Worm (Caenorhabditis elegans) whole organism, mixed stage, embryonic: ENCODE results near the gene F40G12.11.

Source experiments
- M03D4.4 ChIP-seq: sonication (generic microtip); optimal IDR thresholded peaks from 2 replicates; lab custom pipeline; 2017; ENCODE audit warnings: mild to moderate bottlenecking, missing genetic modification characterization, missing compliant biosample characterization
- blmp-1 ChIP-seq: fragments of 150-350 bp; optimal IDR thresholded peaks from 2 replicates; lab custom pipeline; 2014; ENCODE audit warnings: missing biosample characterization, missing genetic modification characterization
- ceh-39 ChIP-seq: fragments of 150-350 bp; optimal IDR thresholded peaks from 2 replicates; lab custom pipeline; 2014; ENCODE audit warnings: missing biosample characterization, missing genetic modification characterization
- ceh-83 ChIP-seq: fragments of 200-800 bp; sonication (Bioruptor generic); optimal IDR thresholded peaks from 2 replicates; lab custom pipeline; 2018; ENCODE audit warnings: mild to moderate bottlenecking, missing genetic modification characterization, missing compliant biosample characterization
- cnd-1 ChIP-seq: fragments of 200-800 bp; sonication (Bioruptor generic); optimal IDR thresholded peaks from 2 replicates; lab custom pipeline; 2018; ENCODE audit warnings: mild to moderate bottlenecking, missing genetic modification characterization, missing compliant biosample characterization
- drap-1 ChIP-seq: fragments of 200-800 bp; sonication (Bioruptor generic); optimal IDR thresholded peaks from 3 replicates; lab custom pipeline; 2018; ENCODE audit warnings: mild to moderate bottlenecking, missing genetic modification characterization, missing compliant biosample characterization
- elt-1 ChIP-seq: sonication (generic microtip); optimal IDR thresholded peaks from 2 replicates; lab custom pipeline; 2017; ENCODE audit warnings: missing genetic modification characterization, mild to moderate bottlenecking, missing compliant biosample characterization, antibody characterized with exemption, moderate library complexity, borderline replicate concordance; ENCODE audit not compliant: insufficient read depth
- elt-3 ChIP-seq: fragments of 150-350 bp; optimal IDR thresholded peaks from 2 replicates; lab custom pipeline; 2014; ENCODE audit warnings: missing biosample characterization, missing genetic modification characterization
- flh-1 ChIP-seq: fragments of 200-800 bp; sonication (Bioruptor generic); optimal IDR thresholded peaks from 2 replicates; lab custom pipeline; 2018; ENCODE audit warnings: mild to moderate bottlenecking, missing genetic modification characterization, moderate library complexity, missing compliant biosample characterization
- ham-2 ChIP-seq: fragments of 200-800 bp; sonication (Bioruptor generic); optimal IDR thresholded peaks from 2 replicates; lab custom pipeline; 2018; ENCODE audit warnings: mild to moderate bottlenecking, missing genetic modification characterization, missing compliant biosample characterization
- lin-13 ChIP-seq: fragments of 150-350 bp; optimal IDR thresholded peaks from 2 replicates; lab custom pipeline; 2014; ENCODE audit warnings: missing biosample characterization, missing genetic modification characterization
- lin-32 ChIP-seq: fragments of 200-800 bp; sonication (Bioruptor generic); optimal IDR thresholded peaks from 2 replicates; lab custom pipeline; 2018; ENCODE audit warnings: mild to moderate bottlenecking, missing genetic modification characterization, missing compliant biosample characterization
- lsy-2 ChIP-seq: fragments of 150-350 bp; optimal IDR thresholded peaks from 2 replicates; lab custom pipeline; 2014; ENCODE audit warnings: missing biosample characterization, missing genetic modification characterization
- mab-5 ChIP-seq: fragments of 150-350 bp; optimal IDR thresholded peaks from 2 replicates; lab custom pipeline; 2014; ENCODE audit warnings: missing biosample characterization, missing genetic modification characterization
- mep-1 ChIP-seq: fragments of 150-350 bp; optimal IDR thresholded peaks from 2 replicates; lab custom pipeline; 2017; ENCODE audit warnings: missing biosample characterization, missing genetic modification reagents, missing genetic modification characterization, inconsistent platforms
- mls-2 ChIP-seq: sonication (generic microtip); optimal IDR thresholded peaks from 2 replicates; lab custom pipeline; 2016; ENCODE audit warnings: mild to moderate bottlenecking, missing genetic modification characterization, moderate library complexity, missing compliant biosample characterization
- nhr-12 ChIP-seq: fragments of 150-350 bp; optimal IDR thresholded peaks from 2 replicates; lab custom pipeline; 2014; ENCODE audit warnings: missing biosample characterization, missing genetic modification characterization
- nhr-2 ChIP-seq: fragments of 150-350 bp; optimal IDR thresholded peaks from 2 replicates; lab custom pipeline; 2014; ENCODE audit warnings: missing biosample characterization, missing genetic modification characterization
- nhr-237 ChIP-seq: fragments of 150-350 bp; optimal IDR thresholded peaks from 2 replicates; lab custom pipeline; 2014; ENCODE audit warnings: missing biosample characterization, missing genetic modification characterization
- nhr-28 ChIP-seq: fragments of 150-350 bp; optimal IDR thresholded peaks from 2 replicates; lab custom pipeline; 2014; ENCODE audit warnings: missing biosample characterization, missing genetic modification characterization
- nhr-76 ChIP-seq: sonication (generic microtip); optimal IDR thresholded peaks from 2 replicates; lab custom pipeline; 2017; ENCODE audit warnings: missing biosample characterization, missing genetic modification characterization
- pha-4 ChIP-seq: fragments of 150-350 bp; optimal IDR thresholded peaks from 2 replicates; lab custom pipeline; 2018; ENCODE audit warnings: missing biosample characterization, missing genetic modification reagents, missing genetic modification characterization
- sem-2 ChIP-seq: fragments of 200-800 bp; sonication (Bioruptor generic); optimal IDR thresholded peaks from 2 replicates; lab custom pipeline; 2018; ENCODE audit warnings: mild to moderate bottlenecking, missing genetic modification characterization, missing compliant biosample characterization
- snpc-4 ChIP-seq: fragments of 150-350 bp; optimal IDR thresholded peaks from 2 replicates; lab custom pipeline; 2014; ENCODE audit warnings: missing biosample characterization, missing genetic modification characterization
- sptf-1 ChIP-seq: sonication (generic microtip); optimal IDR thresholded peaks from 2 replicates; lab custom pipeline; 2017; ENCODE audit warnings: mild to moderate bottlenecking, missing genetic modification characterization, moderate library complexity, missing compliant biosample characterization
- tbx-8 ChIP-seq: fragments of 200-800 bp; sonication (Bioruptor generic); optimal IDR thresholded peaks from 2 replicates; lab custom pipeline; 2018; ENCODE audit warnings: mild to moderate bottlenecking, missing genetic modification characterization, moderate library complexity, missing compliant biosample characterization
- unc-39 ChIP-seq: fragments of 150-350 bp; optimal IDR thresholded peaks from 2 replicates; lab custom pipeline; 2014; ENCODE audit warnings: missing biosample characterization, missing genetic modification characterization
- unc-62 ChIP-seq: fragments of 150-350 bp; optimal IDR thresholded peaks from 2 replicates; lab custom pipeline; 2014; ENCODE audit warnings: missing biosample characterization, missing genetic modification reagents, missing genetic modification characterization
- zip-8 ChIP-seq: fragments of 150-350 bp; optimal IDR thresholded peaks from 2 replicates; lab custom pipeline; 2014; ENCODE audit warnings: missing biosample characterization, missing genetic modification characterization

The F40G12.11 gene

DNA sequence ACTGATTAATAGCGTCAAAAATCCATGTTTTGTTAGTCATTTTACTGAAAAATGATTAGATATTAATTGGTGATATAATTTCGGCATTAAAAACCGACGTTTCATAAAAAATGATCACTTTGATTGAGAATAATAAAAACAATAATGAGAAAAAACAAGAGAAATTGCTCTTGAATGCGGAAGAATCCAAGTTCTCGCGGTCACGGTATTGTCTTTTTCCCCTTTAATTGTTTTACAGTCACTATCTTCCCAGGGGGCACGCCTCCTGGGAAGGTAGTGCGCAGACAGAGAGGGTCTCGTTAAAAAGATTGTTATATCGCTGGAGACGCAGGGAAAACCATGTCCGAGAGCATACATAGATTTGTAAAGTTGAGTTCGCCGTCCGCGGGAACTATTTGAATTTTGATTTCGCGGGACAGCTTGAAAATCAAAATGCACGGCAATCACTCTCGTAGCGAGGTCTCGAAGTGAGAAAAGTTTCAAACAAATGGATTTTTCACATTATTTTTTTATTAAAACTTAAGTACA is 7.8 kb downstream of the F40G12.11 start, which contains the start of gene F14D7.2:
Gene F14D7.2 (minus strand): TSS at position 51 of the 528 bp plus-strand sequence.
- TF ChIP-seq tbx-8 (GFP tag; lab: Kevin White, UChicago): no peak
- TF ChIP-seq ceh-39 (tag; lab: Kevin White, UChicago): no peak
- TF ChIP-seq nhr-12 (tag; lab: Kevin White, UChicago): no peak
- TF ChIP-seq lsy-2: no peak
- TF ChIP-seq lin-32 (GFP tag; lab: Kevin White, UChicago): no peak
- no peak for TF ChIP-seq nhr-237 (tag; lab: Kevin White, UChicago)
- TF ChIP-seq nhr-28 (tag; lab: Kevin White, UChicago): no peak
- no peak for TF ChIP-seq unc-39
- TF ChIP-seq mab-5 (tag; lab: Kevin White, UChicago): no peak
- no peak for TF ChIP-seq unc-62 (GFP tag; lab: Kevin White, UChicago)
- TF ChIP-seq lin-13 (tag; lab: Kevin White, UChicago): no peak
- no peak for TF ChIP-seq cnd-1 (tag; lab: Kevin White, UChicago)
- TF ChIP-seq mls-2 (tag; lab: Kevin White, UChicago): no peak
- no peak for TF ChIP-seq blmp-1 (tag; lab: Kevin White, UChicago)
- TF ChIP-seq nhr-2 (tag; lab: Kevin White, UChicago): no peak
- TF ChIP-seq drap-1: no peak
- no peak for TF ChIP-seq elt-3 (tag; lab: Kevin White, UChicago)

DNA sequence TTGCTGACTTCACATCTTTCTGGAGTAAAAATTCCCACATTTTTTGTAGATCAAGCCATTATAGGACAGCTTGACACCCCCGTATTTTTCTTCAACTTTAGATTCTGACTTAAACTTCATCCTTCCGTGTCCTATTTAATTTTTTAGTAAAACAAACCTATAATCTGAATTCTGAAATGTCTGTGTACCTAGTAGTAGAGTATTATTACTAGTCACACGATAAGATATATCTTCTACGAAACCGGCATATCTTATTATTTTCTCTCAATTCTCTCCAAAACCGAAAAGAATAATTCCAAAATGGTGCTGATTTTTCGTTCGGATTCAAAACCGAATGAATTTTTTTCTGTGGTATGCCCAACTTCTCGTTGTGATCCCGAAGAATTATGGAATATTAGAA is 8.4 kb downstream of the F40G12.11 start, which contains the start of gene F14D7.9:
Gene F14D7.9 (plus strand): TSS at position 301 of the 400 bp plus-strand sequence.
- TF ChIP-seq nhr-237 (tag; lab: Kevin White, UChicago) (no peak), nhr-76 (tag; lab: Kevin White, UChicago) (no peak), nhr-12 (tag; lab: Kevin White, UChicago) (no peak), M03D4.4 (no peak), cnd-1 (tag; lab: Kevin White, UChicago) (no peak), mls-2 (tag; lab: Kevin White, UChicago) (no peak), lin-13 (tag; lab: Kevin White, UChicago) (no peak), nhr-2 (tag; lab: Kevin White, UChicago) (no peak)

DNA sequence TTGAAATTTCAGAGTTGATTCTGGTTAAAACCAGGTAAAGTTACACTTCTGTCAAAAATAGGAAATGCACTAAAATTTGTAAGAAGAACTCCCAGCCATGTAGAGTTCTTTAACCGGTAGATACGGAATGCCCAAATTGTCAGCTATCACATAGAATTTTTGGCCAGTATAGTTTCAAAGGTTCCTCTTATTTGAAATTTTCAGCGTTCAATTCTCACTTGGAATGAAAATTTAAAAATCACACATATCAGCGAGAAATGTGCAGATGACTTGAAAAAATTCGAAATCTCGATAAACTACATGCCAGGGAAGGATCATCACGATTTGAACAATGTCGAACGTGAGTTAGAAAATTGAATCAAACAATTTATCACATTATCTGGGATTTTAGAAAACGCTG is 10.5 kb downstream of the F40G12.11 start, which contains the start of gene F14D7.3:
Gene F14D7.3 (plus strand): TSS at position 301 of the 400 bp plus-strand sequence.
- TF ChIP-seq sptf-1 (tag; lab: Kevin White, UChicago) (no peak), elt-1 (tag; lab: Kevin White, UChicago) (no peak), nhr-237 (tag; lab: Kevin White, UChicago) (no peak), unc-39 (no peak), zip-8 (tag; lab: Kevin White, UChicago) (no peak), tbx-8 (GFP tag; lab: Kevin White, UChicago) (no peak), lsy-2 (no peak), ceh-83 (no peak), pha-4 (no peak), mep-1 (tag; lab: Kevin White, UChicago) (no peak), ham-2 (no peak)
- TF ChIP-seq, all 35 proteins: peak for 0

DNA sequence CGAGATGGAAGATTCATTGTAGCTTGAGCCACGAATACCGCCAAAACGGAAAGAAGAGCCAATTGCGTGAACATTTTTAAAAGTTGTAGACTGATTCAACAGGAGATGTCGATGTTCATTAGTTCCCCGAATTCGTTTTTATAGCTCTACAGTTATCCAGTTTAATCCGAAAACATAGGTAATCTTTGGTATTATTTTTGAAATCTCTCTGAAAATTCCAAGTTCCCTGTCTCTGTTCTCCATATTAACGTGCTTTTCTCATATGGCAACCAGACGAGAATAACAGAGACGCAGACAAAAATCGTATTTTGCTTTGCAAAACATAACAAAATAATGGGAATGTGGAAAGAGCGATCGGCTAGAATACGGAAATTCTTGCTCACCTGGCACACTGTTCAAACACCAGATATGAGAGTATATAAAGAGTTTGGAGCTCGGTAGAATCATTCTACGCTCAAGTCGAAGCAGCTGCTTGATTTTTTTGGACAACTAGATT is 13.6 kb downstream of the F40G12.11 start, which contains the start of the genes spig-3 and F14D7.12:
Gene spig-3 (minus strand): TSS at position 101 of the 496 bp plus-strand sequence.
Gene F14D7.12 (plus strand): TSS at position 446 of the 496 bp plus-strand sequence.
- TF ChIP-seq cnd-1 (tag; lab: Kevin White, UChicago) (no peak), ceh-39 (tag; lab: Kevin White, UChicago) (no peak), nhr-28 (tag; lab: Kevin White, UChicago) (no peak), flh-1 (GFP tag; lab: Kevin White, UChicago) (no peak), zip-8 (tag; lab: Kevin White, UChicago) (no peak)

DNA sequence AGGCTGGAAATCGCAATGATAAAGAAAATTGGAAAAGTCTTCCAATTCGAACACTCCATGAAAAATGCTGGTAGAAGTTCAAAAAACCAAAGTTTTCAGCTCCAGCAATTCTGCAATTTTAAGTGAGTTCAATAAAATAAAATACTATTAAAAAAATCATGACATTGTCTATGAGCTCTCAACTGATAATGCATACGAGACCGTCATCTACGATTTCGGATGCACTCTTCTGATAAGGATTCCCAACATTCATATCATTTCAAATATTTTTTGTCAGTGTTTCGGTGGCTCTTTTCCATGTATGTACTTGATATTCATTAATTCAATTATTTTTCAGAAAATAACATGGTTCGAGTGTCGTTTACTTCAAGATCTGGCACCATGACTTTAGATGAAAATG is 15.1 kb downstream of the F40G12.11 start, which contains the start of gene F14D7.6:
Gene F14D7.6 (plus strand): TSS at position 338 of the 400 bp plus-strand sequence.
- no peak for TF ChIP-seq ham-2
- TF ChIP-seq snpc-4 (tag; lab: Kevin White, UChicago): no peak
- TF ChIP-seq sem-2 (GFP tag; lab: Kevin White, UChicago): no peak
- TF ChIP-seq mep-1 (tag; lab: Kevin White, UChicago): no peak
- no peak for TF ChIP-seq unc-39
- no peak for TF ChIP-seq nhr-76 (tag; lab: Kevin White, UChicago)
